Worm (Caenorhabditis elegans) whole organism, L3 larva: ENCODE data around the gene T07F10.5.

Experiments
- R02D3.7 ChIP-seq: fragments of 150-350 bp; optimal IDR thresholded peaks from 2 replicates; lab custom pipeline; 2014; ENCODE audit warnings: missing biosample characterization, missing genetic modification characterization
- ZK546.5 ChIP-seq: sonication (generic microtip); optimal IDR thresholded peaks from 2 replicates; lab custom pipeline; 2017; ENCODE audit warnings: missing biosample characterization, missing genetic modification characterization
- ama-1 ChIP-seq: fragments of 150-350 bp; optimal IDR thresholded peaks from 2 replicates; lab custom pipeline; 2018
- ceh-16 ChIP-seq: sonication (generic microtip); optimal IDR thresholded peaks from 2 replicates; lab custom pipeline; 2017; ENCODE audit warnings: missing biosample characterization, missing genetic modification characterization
- ceh-28 ChIP-seq: fragments of 150-350 bp; optimal IDR thresholded peaks from 2 replicates; lab custom pipeline; 2014; ENCODE audit warnings: missing biosample characterization, missing genetic modification reagents, missing genetic modification characterization
- ceh-82 ChIP-seq: fragments of 150-350 bp; optimal IDR thresholded peaks from 2 replicates; lab custom pipeline; 2014; ENCODE audit warnings: missing biosample characterization, missing genetic modification characterization
- ceh-9 ChIP-seq: sonication (generic microtip); optimal IDR thresholded peaks from 2 replicates; lab custom pipeline; 2018; ENCODE audit warnings: missing biosample characterization, missing genetic modification characterization
- daf-12 ChIP-seq: fragments of 150-350 bp; optimal IDR thresholded peaks from 2 replicates; lab custom pipeline; 2014; ENCODE audit warnings: missing biosample characterization, missing genetic modification reagents, missing genetic modification characterization
- egl-27 ChIP-seq: sonication (generic microtip); optimal IDR thresholded peaks from 4 replicates; lab custom pipeline; 2017; ENCODE audit warnings: missing biosample characterization, missing genetic modification reagents, missing genetic modification characterization
- egl-5 ChIP-seq: fragments of 150-350 bp; optimal IDR thresholded peaks from 2 replicates; lab custom pipeline; 2017; ENCODE audit warnings: missing biosample characterization, missing genetic modification reagents, missing genetic modification characterization, inconsistent platforms
- elt-1 ChIP-seq: fragments of 150-350 bp; optimal IDR thresholded peaks from 2 replicates; lab custom pipeline; 2014; ENCODE audit warnings: missing biosample characterization, missing genetic modification characterization
- elt-2 ChIP-seq: sonication (generic microtip); optimal IDR thresholded peaks from 2 replicates; lab custom pipeline; 2016; ENCODE audit warnings: missing genetic modification reagents, mild to moderate bottlenecking, missing genetic modification characterization, missing compliant biosample characterization
- eor-1 ChIP-seq, 2 experiments: fragments of 150-350 bp; optimal IDR thresholded peaks; 2 replicates each; lab custom pipeline; 2014 to 2018; ENCODE audit warnings: missing biosample characterization in 2 of 2, missing genetic modification characterization in 2 of 2
- fkh-10 ChIP-seq: sonication (generic microtip); optimal IDR thresholded peaks from 2 replicates; lab custom pipeline; 2017; ENCODE audit warnings: missing biosample characterization, missing genetic modification reagents, missing genetic modification characterization
- fkh-2 ChIP-seq: fragments of 150-350 bp; optimal IDR thresholded peaks from 2 replicates; lab custom pipeline; 2014; ENCODE audit warnings: missing biosample characterization, missing genetic modification reagents, missing genetic modification characterization
- fos-1 ChIP-seq: fragments of 150-350 bp; optimal IDR thresholded peaks from 2 replicates; lab custom pipeline; 2014; ENCODE audit warnings: missing biosample characterization, missing genetic modification characterization
- hmg-11 ChIP-seq: sonication (generic microtip); optimal IDR thresholded peaks from 2 replicates; lab custom pipeline; 2016; ENCODE audit warnings: missing genetic modification characterization, missing compliant biosample characterization
- jun-1 ChIP-seq: fragments of 150-350 bp; optimal IDR thresholded peaks from 2 replicates; lab custom pipeline; 2014; ENCODE audit warnings: missing biosample characterization, missing genetic modification reagents, missing genetic modification characterization
- lin-15B ChIP-seq: fragments of 150-350 bp; optimal IDR thresholded peaks from 2 replicates; lab custom pipeline; 2014; ENCODE audit warnings: missing biosample characterization, missing genetic modification characterization
- lin-39 ChIP-seq: fragments of 150-350 bp; optimal IDR thresholded peaks from 2 replicates; lab custom pipeline; 2018; ENCODE audit warnings: missing biosample characterization, missing genetic modification reagents, missing genetic modification characterization
- lsy-12 ChIP-seq: sonication (generic microtip); optimal IDR thresholded peaks from 2 replicates; lab custom pipeline; 2016; ENCODE audit warnings: mild to moderate bottlenecking, missing genetic modification characterization, missing compliant biosample characterization
- mdl-1 ChIP-seq: fragments of 150-350 bp; optimal IDR thresholded peaks from 2 replicates; lab custom pipeline; 2014; ENCODE audit warnings: missing biosample characterization, missing genetic modification characterization
- mml-1 ChIP-seq: fragments of 150-350 bp; sonication (generic microtip); optimal IDR thresholded peaks from 3 replicates; lab custom pipeline; 2014; ENCODE audit warnings: missing biosample characterization, missing genetic modification characterization
- nfya-1 ChIP-seq: sonication (generic microtip); optimal IDR thresholded peaks from 2 replicates; lab custom pipeline; 2017; ENCODE audit warnings: missing genetic modification characterization, mild to moderate bottlenecking, missing compliant biosample characterization, antibody characterized with exemption, moderate library complexity; ENCODE audit not compliant: insufficient read depth
- nhr-11 ChIP-seq: fragments of 150-350 bp; optimal IDR thresholded peaks from 2 replicates; lab custom pipeline; 2014; ENCODE audit warnings: missing biosample characterization, missing genetic modification characterization
- nhr-12 ChIP-seq: fragments of 150-350 bp; optimal IDR thresholded peaks from 2 replicates; lab custom pipeline; 2014; ENCODE audit warnings: missing biosample characterization, missing genetic modification characterization
- nhr-23 ChIP-seq: fragments of 150-350 bp; optimal IDR thresholded peaks from 2 replicates; lab custom pipeline; 2014; ENCODE audit warnings: missing biosample characterization, missing genetic modification reagents, missing genetic modification characterization
- nhr-237 ChIP-seq: fragments of 150-350 bp; optimal IDR thresholded peaks from 2 replicates; lab custom pipeline; 2014; ENCODE audit warnings: missing biosample characterization, missing genetic modification characterization
- nhr-25 ChIP-seq: sonication (generic microtip); optimal IDR thresholded peaks from 2 replicates; lab custom pipeline; 2017; ENCODE audit warnings: missing biosample characterization, missing genetic modification characterization
- nhr-28 ChIP-seq: fragments of 150-350 bp; optimal IDR thresholded peaks from 2 replicates; lab custom pipeline; 2014; ENCODE audit warnings: missing biosample characterization, missing genetic modification characterization
- nhr-43 ChIP-seq: sonication (generic microtip); optimal IDR thresholded peaks from 2 replicates; lab custom pipeline; 2016; ENCODE audit warnings: mild to moderate bottlenecking, missing genetic modification characterization, missing compliant biosample characterization; ENCODE audit not compliant: poor library complexity, severe bottlenecking
- nhr-67 ChIP-seq: fragments of 150-350 bp; optimal IDR thresholded peaks from 2 replicates; lab custom pipeline; 2014; ENCODE audit warnings: missing biosample characterization, missing genetic modification characterization
- nhr-76 ChIP-seq: fragments of 150-350 bp; sonication (generic microtip); optimal IDR thresholded peaks from 5 replicates; lab custom pipeline; 2014; ENCODE audit warnings: missing biosample characterization, missing genetic modification characterization
- pha-4 ChIP-seq: fragments of 150-350 bp; optimal IDR thresholded peaks from 2 replicates; lab custom pipeline; 2014; ENCODE audit warnings: missing biosample characterization, missing genetic modification reagents, missing genetic modification characterization
- pqm-1 ChIP-seq: fragments of 150-350 bp; optimal IDR thresholded peaks from 2 replicates; lab custom pipeline; 2017; ENCODE audit warnings: missing biosample characterization, missing genetic modification characterization, inconsistent platforms
- sea-2 ChIP-seq: fragments of 150-350 bp; sonication (generic microtip); optimal IDR thresholded peaks from 4 replicates; lab custom pipeline; 2014; ENCODE audit warnings: missing biosample characterization, missing genetic modification reagents, missing genetic modification characterization
- skn-1 ChIP-seq: fragments of 150-350 bp; optimal IDR thresholded peaks from 2 replicates; lab custom pipeline; 2014; ENCODE audit warnings: missing biosample characterization, missing genetic modification characterization
- snpc-4 ChIP-seq: fragments of 150-350 bp; optimal IDR thresholded peaks from 2 replicates; lab custom pipeline; 2014; ENCODE audit warnings: missing biosample characterization, missing genetic modification characterization
- tbx-2 ChIP-seq: sonication (generic microtip); optimal IDR thresholded peaks from 2 replicates; lab custom pipeline; 2016; ENCODE audit warnings: mild to moderate bottlenecking, missing genetic modification characterization, missing compliant biosample characterization
- unc-39 ChIP-seq: sonication (generic microtip); optimal IDR thresholded peaks from 4 replicates; lab custom pipeline; 2017; ENCODE audit warnings: missing biosample characterization, missing genetic modification characterization
- unc-62 ChIP-seq: fragments of 150-350 bp; sonication (generic microtip); optimal IDR thresholded peaks from 4 replicates; lab custom pipeline; 2014; ENCODE audit warnings: missing biosample characterization, missing genetic modification reagents, missing genetic modification characterization
- zag-1 ChIP-seq: fragments of 150-350 bp; optimal IDR thresholded peaks from 2 replicates; lab custom pipeline; 2014; ENCODE audit warnings: missing biosample characterization, missing genetic modification characterization
- ztf-11 ChIP-seq: fragments of 150-350 bp; optimal IDR thresholded peaks from 2 replicates; lab custom pipeline; 2014; ENCODE audit warnings: missing biosample characterization, missing genetic modification characterization
- ztf-4 ChIP-seq: fragments of 150-350 bp; optimal IDR thresholded peaks from 2 replicates; lab custom pipeline; 2014; ENCODE audit warnings: missing biosample characterization, missing genetic modification characterization

The T07F10.5 gene

ce11 chrV:12854766-12855165, 10.9 kb upstream of the T07F10.5 start, which contains the start of gene C44H9.7:
TSS of gene C44H9.7 (minus strand) at chrV:12854866.
- TF ChIP-seq ceh-16 (tag; lab: Kevin White, UChicago) (no peak), ztf-4 (no peak), hmg-11 (no peak), elt-2 (peak; percentile 7), pqm-1 (tag; lab: Kevin White, UChicago) (no peak), sea-2 (no peak), snpc-4 (tag; lab: Kevin White, UChicago) (no peak), nhr-43 (tag; lab: Kevin White, UChicago) (no peak)

- no peak for TF ChIP-seq nfya-1 (tag; lab: Kevin White, UChicago)
- TF ChIP-seq lin-39 (tag; lab: Kevin White, UChicago): no peak
- no peak for TF ChIP-seq ama-1
- no peak for TF ChIP-seq elt-2
- no peak for TF ChIP-seq eor-1 (tag; optimal IDR thresholded peaks at IDR 0.05; lab: Kevin White, UChicago)
- no peak for TF ChIP-seq ztf-11 (tag; lab: Kevin White, UChicago)
- no peak for TF ChIP-seq daf-12 (tag; lab: Kevin White, UChicago)
- no peak for TF ChIP-seq nhr-67 (tag; lab: Kevin White, UChicago)
- TF ChIP-seq mdl-1: no peak
- TF ChIP-seq R02D3.7 (tag; lab: Kevin White, UChicago): no peak
- TF ChIP-seq nhr-12: no peak
- TF ChIP-seq ceh-28 (tag; lab: Kevin White, UChicago): no peak
- no peak for TF ChIP-seq sea-2
These were observed 6.6 kb upstream of the T07F10.5 start, which contains the start of gene anp-1 for ce11 chrV:12859144-12859543. TSS of gene anp-1 (plus strand) at chrV:12859444.

- TF ChIP-seq pha-4 (tag; lab: Kevin White, UChicago) (peak; percentile 49), nhr-28 (no peak)
These were observed 2.3 kb downstream of the T07F10.5 start, which contains the start of gene nspg-1 for ce11 chrV:12867997-12868396. TSS of gene nspg-1 (minus strand) at chrV:12868097.

- no peak for TF ChIP-seq nhr-12
- no peak for TF ChIP-seq elt-1
- TF ChIP-seq eor-1 (tag; optimal IDR thresholded peaks at IDR 0.05; lab: Kevin White, UChicago): no peak
- peak; percentile 94 for TF ChIP-seq nhr-23 (tag; lab: Kevin White, UChicago)
- no peak for TF ChIP-seq ZK546.5 (tag; lab: Kevin White, UChicago)
- no peak for TF ChIP-seq mml-1 (tag; lab: Kevin White, UChicago)
- TF ChIP-seq nhr-28: no peak
- no peak for TF ChIP-seq nhr-76
- peak; percentile 60 for TF ChIP-seq ceh-82
- TF ChIP-seq skn-1 (tag; lab: Kevin White, UChicago): no peak
- TF ChIP-seq nfya-1 (tag; lab: Kevin White, UChicago): peak; percentile 85
- peak; percentile 18 for TF ChIP-seq lin-39 (tag; lab: Kevin White, UChicago)
- no peak for TF ChIP-seq egl-5 (tag; lab: Kevin White, UChicago)
- TF ChIP-seq zag-1 (tag; lab: Kevin White, UChicago): no peak
- TF ChIP-seq unc-39 (tag; lab: Kevin White, UChicago): no peak
- peak; percentile 43 for TF ChIP-seq tbx-2 (tag; lab: Kevin White, UChicago)
- TF ChIP-seq hmg-11: peak; percentile 66
- TF ChIP-seq ceh-9 (tag; lab: Kevin White, UChicago): no peak
- TF ChIP-seq egl-27 (tag; lab: Kevin White, UChicago): no peak
- TF ChIP-seq daf-12 (tag; lab: Kevin White, UChicago): no peak
- no peak for TF ChIP-seq nhr-67 (tag; lab: Kevin White, UChicago)
- TF ChIP-seq nhr-11 (tag; lab: Kevin White, UChicago): no peak
- no peak for TF ChIP-seq unc-62 (GFP tag; lab: Kevin White, UChicago)
- peak; percentile 74 for TF ChIP-seq nhr-25 (tag; lab: Kevin White, UChicago)
- peak; percentile 84 for TF ChIP-seq lin-15B (tag; lab: Kevin White, UChicago)
- peak; percentile 57 for TF ChIP-seq pqm-1 (tag; lab: Kevin White, UChicago)
- no peak for TF ChIP-seq sea-2
- no peak for TF ChIP-seq fkh-10
- TF ChIP-seq mdl-1: no peak
- peak; percentile 97 for TF ChIP-seq nhr-43 (tag; lab: Kevin White, UChicago)
- peak; percentile 74 for TF ChIP-seq R02D3.7 (tag; lab: Kevin White, UChicago)
- peak; percentile 89 for TF ChIP-seq lsy-12 (tag; lab: Kevin White, UChicago)
- no peak for TF ChIP-seq fkh-2 (tag; lab: Kevin White, UChicago)
- peak; percentile 57 for TF ChIP-seq elt-2
- peak; percentile 31 for TF ChIP-seq ceh-28 (tag; lab: Kevin White, UChicago)
- peak; percentile 22 for TF ChIP-seq jun-1
- TF ChIP-seq nhr-237 (tag; lab: Kevin White, UChicago): no peak
- no peak for TF ChIP-seq fos-1
- peak; percentile 94 for TF ChIP-seq pha-4 (tag; lab: Kevin White, UChicago)
- TF ChIP-seq ztf-4: no peak
- TF ChIP-seq ama-1: no peak
- TF ChIP-seq, all 47 proteins: peak for 16
These were observed 4.2 kb downstream of the T07F10.5 start, which contains the start of gene T07F10.3 for ce11 chrV:12869948-12870347. TSS of gene T07F10.3 (minus strand) at chrV:12870045.
